Worm (Caenorhabditis elegans): ENCODE data around the gene Y82E9BL.1.

DNA sequence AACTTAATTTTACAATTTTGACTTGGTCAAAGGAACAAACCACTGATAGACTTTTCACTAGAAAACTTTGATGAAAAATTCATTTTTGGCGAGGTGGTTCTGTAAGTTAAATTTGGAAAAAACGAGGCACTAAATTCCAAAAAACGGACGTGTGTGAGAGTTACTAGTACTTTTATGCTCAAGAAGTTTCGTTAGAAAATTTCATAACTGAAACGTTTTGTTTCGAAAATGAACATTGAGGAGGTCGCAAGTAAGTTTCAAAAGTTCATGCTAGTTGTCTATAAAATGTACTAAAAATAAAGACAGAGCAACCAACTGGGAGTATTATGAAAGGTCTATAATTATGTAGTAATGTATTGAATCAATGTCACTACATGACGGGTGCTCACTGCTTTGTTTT is 36.5 kb upstream of the Y82E9BL.1 start, which contains the start of gene pals-17:
- TF ChIP-seq snpc-4 (tag; optimal IDR thresholded peaks at IDR 0.05) (no peak), nhr-76 (tag; optimal IDR thresholded peaks at IDR 0.05) (no peak), flh-1 (GFP tag; optimal IDR thresholded peaks at IDR 0.05) (no peak), elt-3 (tag; optimal IDR thresholded peaks at IDR 0.05) (no peak), unc-62 (GFP tag; optimal IDR thresholded peaks at IDR 0.05) (no peak), nhr-12 (tag; optimal IDR thresholded peaks at IDR 0.05) (no peak), sem-2 (GFP tag; optimal IDR thresholded peaks at IDR 0.05) (no peak), bed-3 (GFP tag; optimal IDR thresholded peaks at IDR 0.05) (no peak), ham-2 (GFP tag; optimal IDR thresholded peaks at IDR 0.05) (no peak), ces-1 (GFP tag; optimal IDR thresholded peaks at IDR 0.05) (no peak), sptf-1 (tag; optimal IDR thresholded peaks at IDR 0.05) (no peak)

Measured in whole organism, mixed stage, embryonic.